Worm (Caenorhabditis elegans): ENCODE measurements around the gene rack-1.

DNA sequence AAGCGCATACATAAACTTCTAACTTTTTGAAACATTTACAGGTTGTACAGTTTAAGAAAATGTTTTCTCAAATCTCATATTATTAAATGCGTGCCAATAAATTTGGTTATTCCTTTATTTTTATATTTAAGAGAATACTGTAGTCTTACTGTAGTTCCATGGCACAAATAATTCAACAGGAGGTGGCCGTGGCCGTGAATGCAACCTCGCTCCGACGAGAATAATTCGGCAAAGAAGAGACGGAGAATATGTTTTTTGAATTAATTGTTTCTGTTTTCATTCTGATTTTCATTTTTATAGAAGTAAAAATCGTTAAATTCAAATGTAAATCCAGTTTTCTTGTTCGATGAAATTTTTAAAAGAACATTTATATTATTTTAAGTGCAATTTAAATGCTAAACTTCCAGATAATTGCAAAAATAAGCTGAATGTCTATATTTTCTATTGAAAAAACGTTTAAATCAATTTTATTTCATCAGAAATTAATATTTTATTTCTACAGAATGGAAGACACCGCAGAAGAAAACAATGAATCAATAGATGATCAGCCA is 20.9 kb downstream of the rack-1 start, which contains the start of gene gon-4:
- TF ChIP-seq peb-1 (tag; optimal IDR thresholded peaks at IDR 0.05): no peak
- TF ChIP-seq nhr-77 (tag; optimal IDR thresholded peaks at IDR 0.05): no peak
- no peak for TF ChIP-seq nhr-237 (tag; optimal IDR thresholded peaks at IDR 0.05)
- no peak for TF ChIP-seq C34F6.9 (tag; optimal IDR thresholded peaks at IDR 0.05)

All from whole organism, L2 larva.